Fruit fly (Drosophila melanogaster) whole organism, wandering third instar larva: ENCODE data around the gene CG6415.

Experiments
- Jra ChIP-seq: sonication (Bioruptor generic); optimal IDR thresholded peaks from 2 replicates; lab custom pipeline; 2016; ENCODE audit warnings: missing biosample characterization, missing genetic modification characterization
- pan ChIP-seq: fragments of >200 bp; optimal IDR thresholded peaks from 2 replicates; lab custom pipeline; 2017

- TF ChIP-seq Jra: no peak
- no peak for TF ChIP-seq pan (lab: Kevin White, UChicago)
Measured at dm6 chr2L:10729955-10730354, 26.5 kb downstream of the CG6415 start, which contains the start of gene CG17118.
